Worm (Caenorhabditis elegans): ENCODE results near the gene dsl-4.

ce11 chrX:14044362-14044761 lies 45.8 kb upstream of the dsl-4 start:
- TF ChIP-seq dpl-1 (GFP tag; optimal IDR thresholded peaks at IDR 0.05) (no peak), nhr-20 (tag; optimal IDR thresholded peaks at IDR 0.05) (no peak), unc-130 (tag; optimal IDR thresholded peaks at IDR 0.05) (no peak), zag-1 (tag; optimal IDR thresholded peaks at IDR 0.05) (no peak), skn-1 (tag; optimal IDR thresholded peaks at IDR 0.05) (no peak), nhr-47 (tag; optimal IDR thresholded peaks at IDR 0.05) (no peak)
